Fruit fly (Drosophila melanogaster): Measurements from ENCODE around the gene Cyp313a4.

DNA sequence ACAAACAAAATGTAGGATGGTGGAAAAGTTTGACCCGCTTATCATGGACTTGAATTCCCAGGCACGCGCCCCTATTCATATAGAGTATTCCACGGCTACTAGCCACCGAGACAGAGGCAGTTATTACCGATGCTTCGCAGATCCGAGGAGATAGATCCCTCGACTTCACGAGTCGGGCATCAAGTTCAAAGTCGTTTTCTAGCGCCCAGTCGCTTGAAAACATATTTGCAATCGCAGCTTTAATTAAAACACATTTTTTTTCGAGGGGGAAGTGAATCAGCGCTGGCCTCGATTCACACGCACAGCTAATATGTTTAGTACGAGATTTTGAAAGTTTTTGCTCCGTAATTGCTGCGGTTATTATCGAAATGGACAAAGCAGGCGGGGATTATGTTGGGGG is 34.1 kb upstream of the Cyp313a4 start:
- TF ChIP-seq ttk (optimal IDR thresholded peaks at IDR 0.05) (no peak), insv (optimal IDR thresholded peaks at IDR 0.05) (no peak), Sin3A (optimal IDR thresholded peaks at IDR 0.05) (no peak), h (optimal IDR thresholded peaks at IDR 0.05) (no peak), psq (optimal IDR thresholded peaks at IDR 0.05) (no peak)

Data from Kc167 (cell line).